Worm (Caenorhabditis elegans) whole organism, late embryonic: ENCODE data around the gene C13A10.2.

Source experiments
- C38D4.7 ChIP-seq: fragments of 200-800 bp; sonication (Bioruptor generic); optimal IDR thresholded peaks from 2 replicates; lab custom pipeline; 2018; ENCODE audit warnings: mild to moderate bottlenecking, missing genetic modification characterization, moderate library complexity, missing compliant biosample characterization
- K02D7.2 ChIP-seq: sonication (generic microtip); optimal IDR thresholded peaks from 2 replicates; lab custom pipeline; 2017; ENCODE audit warnings: mild to moderate bottlenecking, missing genetic modification characterization, missing compliant biosample characterization
- K09A11.1 ChIP-seq: sonication (generic microtip); optimal IDR thresholded peaks from 2 replicates; lab custom pipeline; 2017; ENCODE audit warnings: antibody characterized with exemption, mild to moderate bottlenecking, missing genetic modification characterization, missing compliant biosample characterization; ENCODE audit not compliant: insufficient read depth
- T23F11.4 ChIP-seq: fragments of 200-800 bp; sonication (Bioruptor generic); optimal IDR thresholded peaks from 2 replicates; lab custom pipeline; 2018; ENCODE audit warnings: mild to moderate bottlenecking, missing genetic modification characterization, missing compliant biosample characterization
- ahr-1 ChIP-seq: sonication (generic microtip); optimal IDR thresholded peaks from 2 replicates; lab custom pipeline; 2016; ENCODE audit warnings: missing genetic modification characterization, missing compliant biosample characterization
- ceh-14 ChIP-seq: sonication (generic microtip); optimal IDR thresholded peaks from 2 replicates; lab custom pipeline; 2016; ENCODE audit warnings: missing genotype, missing genetic modification characterization, missing compliant biosample characterization
- ceh-2 ChIP-seq: sonication (generic microtip); optimal IDR thresholded peaks from 2 replicates; lab custom pipeline; 2016; ENCODE audit warnings: missing genotype, missing genetic modification characterization, missing compliant biosample characterization
- ceh-22 ChIP-seq: sonication (generic microtip); optimal IDR thresholded peaks from 2 replicates; lab custom pipeline; 2017; ENCODE audit warnings: missing biosample characterization, missing genetic modification characterization
- ceh-24 ChIP-seq: sonication (generic microtip); optimal IDR thresholded peaks from 2 replicates; lab custom pipeline; 2016; ENCODE audit warnings: mild to moderate bottlenecking, missing genetic modification characterization, missing compliant biosample characterization
- ceh-31 ChIP-seq: sonication (generic microtip); optimal IDR thresholded peaks from 2 replicates; lab custom pipeline; 2016; ENCODE audit warnings: missing genetic modification characterization, missing compliant biosample characterization
- ceh-48 ChIP-seq: sonication (generic microtip); optimal IDR thresholded peaks from 2 replicates; lab custom pipeline; 2016; ENCODE audit warnings: missing genetic modification characterization, inconsistent platforms, missing compliant biosample characterization
- ceh-6 ChIP-seq: fragments of 200-800 bp; sonication (Bioruptor generic); optimal IDR thresholded peaks from 2 replicates; lab custom pipeline; 2018; ENCODE audit warnings: mild to moderate bottlenecking, missing genetic modification characterization, missing compliant biosample characterization
- ceh-9 ChIP-seq: sonication (generic microtip); optimal IDR thresholded peaks from 2 replicates; lab custom pipeline; 2016; ENCODE audit warnings: mild to moderate bottlenecking, missing genetic modification characterization, inconsistent platforms, missing compliant biosample characterization
- dmd-4 ChIP-seq: sonication (generic microtip); optimal IDR thresholded peaks from 2 replicates; lab custom pipeline; 2016; ENCODE audit warnings: borderline replicate concordance, missing genetic modification characterization, missing compliant biosample characterization
- dve-1 ChIP-seq: sonication (generic microtip); optimal IDR thresholded peaks from 2 replicates; lab custom pipeline; 2017; ENCODE audit warnings: antibody characterized with exemption, mild to moderate bottlenecking, missing genetic modification characterization, missing compliant biosample characterization
- elt-2 ChIP-seq: sonication (generic microtip); optimal IDR thresholded peaks from 2 replicates; lab custom pipeline; 2016; ENCODE audit warnings: missing genetic modification reagents, missing genetic modification characterization, missing compliant biosample characterization
- eyg-1 ChIP-seq: sonication (generic microtip); optimal IDR thresholded peaks from 2 replicates; lab custom pipeline; 2016; ENCODE audit warnings: missing genotype, missing genetic modification characterization, missing compliant biosample characterization
- fax-1 ChIP-seq: sonication (generic microtip); optimal IDR thresholded peaks from 2 replicates; lab custom pipeline; 2016; ENCODE audit warnings: missing genotype, missing genetic modification characterization, missing compliant biosample characterization
- gmeb-2 ChIP-seq: sonication (generic microtip); optimal IDR thresholded peaks from 2 replicates; lab custom pipeline; 2016; ENCODE audit warnings: missing genetic modification characterization, inconsistent platforms, missing compliant biosample characterization
- hlh-13 ChIP-seq: fragments of 200-800 bp; sonication (Bioruptor generic); optimal IDR thresholded peaks from 2 replicates; lab custom pipeline; 2018; ENCODE audit warnings: mild to moderate bottlenecking, missing genetic modification characterization, missing compliant biosample characterization
- lim-6 ChIP-seq: sonication (generic microtip); optimal IDR thresholded peaks from 2 replicates; lab custom pipeline; 2016; ENCODE audit warnings: missing genetic modification characterization, missing compliant biosample characterization
- lin-11 ChIP-seq: fragments of 200-800 bp; sonication (Bioruptor generic); optimal IDR thresholded peaks from 2 replicates; lab custom pipeline; 2018; ENCODE audit warnings: mild to moderate bottlenecking, missing genetic modification characterization, missing compliant biosample characterization
- nhr-11 ChIP-seq: fragments of 150-350 bp; optimal IDR thresholded peaks from 2 replicates; lab custom pipeline; 2014; ENCODE audit warnings: missing biosample characterization, missing genetic modification characterization
- npax-4 ChIP-seq: sonication (generic microtip); optimal IDR thresholded peaks from 2 replicates; lab custom pipeline; 2016; ENCODE audit warnings: missing genetic modification characterization, missing compliant biosample characterization
- odd-2 ChIP-seq: sonication (generic microtip); optimal IDR thresholded peaks from 2 replicates; lab custom pipeline; 2017; ENCODE audit warnings: antibody characterized with exemption, mild to moderate bottlenecking, missing genetic modification characterization, missing compliant biosample characterization
- pag-3 ChIP-seq: sonication (generic microtip); optimal IDR thresholded peaks from 2 replicates; lab custom pipeline; 2016; ENCODE audit warnings: missing compliant biosample characterization, missing genetic modification characterization, borderline replicate concordance
- pat-9 ChIP-seq: fragments of 200-800 bp; sonication (Bioruptor generic); optimal IDR thresholded peaks from 2 replicates; lab custom pipeline; 2018; ENCODE audit warnings: mild to moderate bottlenecking, missing genetic modification characterization, moderate library complexity, missing compliant biosample characterization
- pha-2 ChIP-seq: sonication (generic microtip); optimal IDR thresholded peaks from 2 replicates; lab custom pipeline; 2017; ENCODE audit warnings: mild to moderate bottlenecking, missing genetic modification characterization, missing compliant biosample characterization
- pqm-1 ChIP-seq: sonication (generic microtip); optimal IDR thresholded peaks from 2 replicates; lab custom pipeline; 2016; ENCODE audit warnings: missing genetic modification characterization, missing compliant biosample characterization
- pros-1 ChIP-seq: fragments of 150-350 bp; optimal IDR thresholded peaks from 2 replicates; lab custom pipeline; 2014; ENCODE audit warnings: missing biosample characterization, missing genetic modification reagents, missing genetic modification characterization
- ref-2 ChIP-seq: sonication (generic microtip); optimal IDR thresholded peaks from 2 replicates; lab custom pipeline; 2016; ENCODE audit warnings: missing genetic modification characterization, missing compliant biosample characterization
- rnt-1 ChIP-seq: sonication (generic microtip); optimal IDR thresholded peaks from 2 replicates; lab custom pipeline; 2016; ENCODE audit warnings: missing genetic modification characterization, missing compliant biosample characterization
- sdc-2 ChIP-seq: sonication (generic microtip); optimal IDR thresholded peaks from 2 replicates; lab custom pipeline; 2016; ENCODE audit warnings: missing genotype, missing genetic modification characterization, missing compliant biosample characterization
- sox-2 ChIP-seq: fragments of 200-800 bp; sonication (Bioruptor generic); IDR thresholded peaks from 2 replicates; pipeline ENCODE4 v1.3.6; 2022; ENCODE audit warnings: missing genetic modification reagents, missing genetic modification characterization, missing compliant biosample characterization
- syd-9 ChIP-seq: sonication (generic microtip); optimal IDR thresholded peaks from 2 replicates; lab custom pipeline; 2016; ENCODE audit warnings: mild to moderate bottlenecking, missing genetic modification characterization, moderate library complexity, missing compliant biosample characterization
- unc-3 ChIP-seq, 2 experiments: fragments of 200-800 bp in 1 of 2; sonication (Bioruptor generic) in 1 of 2; sonication (generic microtip) in 1 of 2; conservative IDR thresholded peaks in 1 of 2; optimal IDR thresholded peaks in 1 of 2; 2 replicates each; pipeline versions ENCODE4 v1.3.6 to Lab custom; 2016 to 2022; ENCODE audit warnings: missing compliant biosample characterization in 2 of 2, missing genetic modification characterization in 2 of 2, missing genetic modification reagents in 1 of 2
- unc-42 ChIP-seq: sonication (generic microtip); optimal IDR thresholded peaks from 2 replicates; lab custom pipeline; 2016; ENCODE audit warnings: missing genotype, missing genetic modification characterization, missing compliant biosample characterization
- unc-55 ChIP-seq: sonication (generic microtip); optimal IDR thresholded peaks from 2 replicates; lab custom pipeline; 2017; ENCODE audit warnings: missing biosample characterization, missing genetic modification reagents, missing genetic modification characterization
- unc-86 ChIP-seq: sonication (generic microtip); optimal IDR thresholded peaks from 2 replicates; lab custom pipeline; 2016; ENCODE audit warnings: missing genetic modification characterization, missing compliant biosample characterization

C13A10.2 gene

ce11 chrII:1357262-1357661 lies 543 bp downstream of the C13A10.2 start:
- TF ChIP-seq elt-2 (tag; lab: Kevin White, UChicago): no peak
- no peak for TF ChIP-seq unc-55 (GFP tag; lab: Kevin White, UChicago)
- no peak for TF ChIP-seq odd-2 (tag; lab: Kevin White, UChicago)
- no peak for TF ChIP-seq ceh-14 (tag; lab: Kevin White, UChicago)
- no peak for TF ChIP-seq syd-9
- no peak for TF ChIP-seq fax-1 (tag; lab: Kevin White, UChicago)
- TF ChIP-seq pag-3: no peak
- TF ChIP-seq rnt-1: no peak
- no peak for TF ChIP-seq hlh-13 (GFP tag; lab: Kevin White, UChicago)

ce11 chrII:1355480-1355879 lies 2.3 kb downstream of the C13A10.2 start, which contains the start of gene C13A10.1:
TSS of gene C13A10.1 (minus strand) at chrII:1355649.
- TF ChIP-seq K09A11.1 (tag; lab: Kevin White, UChicago): no peak
- TF ChIP-seq elt-2 (tag; lab: Kevin White, UChicago): peak; percentile 39
- TF ChIP-seq ref-2 (tag; lab: Kevin White, UChicago): no peak
- TF ChIP-seq sox-2 (GFP tag; lab: Robert Waterston, UW): no peak
- no peak for TF ChIP-seq K02D7.2

ce11 chrII:1344524-1345119 lies 13.2 kb downstream of the C13A10.2 start:
- no peak for TF ChIP-seq gmeb-2
- TF ChIP-seq fax-1 (tag; lab: Kevin White, UChicago): no peak
- TF ChIP-seq lin-11 (tag; lab: Kevin White, UChicago): no peak
- TF ChIP-seq npax-4 (tag; lab: Kevin White, UChicago): no peak
- TF ChIP-seq rnt-1: no peak
- no peak for TF ChIP-seq ceh-2
- no peak for TF ChIP-seq ceh-22 (tag; lab: Kevin White, UChicago)
- TF ChIP-seq unc-42 (tag; lab: Kevin White, UChicago): no peak
- no peak for TF ChIP-seq nhr-11 (tag; lab: Kevin White, UChicago)
- TF ChIP-seq ceh-6 (GFP tag; lab: Kevin White, UChicago): no peak
- TF ChIP-seq dve-1: no peak
- TF ChIP-seq unc-3 (GFP tag; conservative IDR thresholded peaks at IDR 0.05; lab: Robert Waterston, UW): no peak
- no peak for TF ChIP-seq unc-3 (tag; optimal IDR thresholded peaks at IDR 0.05; lab: Kevin White, UChicago)
- TF ChIP-seq pros-1: no peak
- TF ChIP-seq ceh-9 (tag; lab: Kevin White, UChicago): no peak
- no peak for TF ChIP-seq unc-86
- TF ChIP-seq ahr-1: no peak
- TF ChIP-seq eyg-1 (tag; lab: Kevin White, UChicago): no peak
- TF ChIP-seq pha-2 (tag; lab: Kevin White, UChicago): no peak
- no peak for TF ChIP-seq T23F11.4 (GFP tag; lab: Kevin White, UChicago)
- no peak for TF ChIP-seq hlh-13 (GFP tag; lab: Kevin White, UChicago)

DNA sequence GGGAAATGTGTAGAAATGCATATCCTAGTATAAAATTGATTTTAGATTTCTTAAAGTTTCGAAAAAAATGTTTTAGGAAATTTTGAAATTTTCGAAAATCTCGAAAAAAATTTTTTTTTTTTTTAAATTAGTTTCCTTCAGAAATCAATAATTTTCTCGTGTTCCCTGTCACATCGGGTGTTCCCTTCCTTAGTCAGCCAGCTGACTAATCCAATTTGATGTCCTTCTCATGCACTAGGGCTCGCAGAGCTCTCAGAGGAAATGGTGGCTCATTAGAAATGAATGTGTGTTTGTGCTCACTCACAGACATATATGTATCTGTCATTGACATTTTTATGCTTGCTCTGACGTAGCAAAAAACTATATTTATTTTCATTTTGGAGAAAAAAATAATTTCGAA lies 14.1 kb downstream of the C13A10.2 start:
- no peak for TF ChIP-seq ceh-24 (tag; lab: Kevin White, UChicago)
- TF ChIP-seq unc-42 (tag; lab: Kevin White, UChicago): peak; percentile 78
- TF ChIP-seq ceh-48: peak; percentile 43
- no peak for TF ChIP-seq pag-3

DNA sequence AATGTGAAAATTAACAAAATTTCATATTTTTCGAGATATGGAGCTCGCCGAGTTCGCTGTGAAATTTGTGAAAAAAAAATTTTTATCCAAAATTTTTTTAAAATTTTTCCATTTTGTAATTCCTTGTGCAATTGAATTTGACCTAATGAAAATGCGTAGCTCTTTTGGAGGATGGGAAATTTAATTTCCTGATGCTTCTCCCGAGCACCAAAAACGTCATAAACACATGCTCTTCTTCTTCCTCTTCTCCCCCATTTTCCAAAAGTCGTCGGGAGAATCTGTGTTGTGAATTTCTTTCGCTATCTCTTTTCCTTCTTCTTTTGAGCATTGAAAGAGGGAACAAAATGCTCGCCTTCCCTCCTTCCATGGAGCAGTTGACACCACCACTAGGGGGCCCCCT lies 16.4 kb downstream of the C13A10.2 start:
- TF ChIP-seq ceh-9 (tag; lab: Kevin White, UChicago): no peak
- no peak for TF ChIP-seq pqm-1 (tag; lab: Kevin White, UChicago)
- TF ChIP-seq lim-6: no peak
- TF ChIP-seq sdc-2 (tag; lab: Kevin White, UChicago): no peak
- no peak for TF ChIP-seq pag-3
- TF ChIP-seq unc-42 (tag; lab: Kevin White, UChicago): peak; percentile 99
- no peak for TF ChIP-seq ceh-22 (tag; lab: Kevin White, UChicago)
- peak; percentile 28 for TF ChIP-seq ceh-31 (tag; lab: Kevin White, UChicago)
- TF ChIP-seq C38D4.7 (GFP tag; lab: Kevin White, UChicago): no peak
- no peak for TF ChIP-seq npax-4 (tag; lab: Kevin White, UChicago)
- TF ChIP-seq dmd-4 (tag; lab: Kevin White, UChicago): no peak
- no peak for TF ChIP-seq pat-9
- TF ChIP-seq K02D7.2: no peak
- peak; percentile 90 for TF ChIP-seq ceh-48
